Fruit fly (Drosophila melanogaster) whole organism, embryonic: ENCODE measurements around the gene Lrpprc2.

Experiments used
- CG10267 ChIP-seq: fragments of 200-800 bp; sonication (Bioruptor generic); optimal IDR thresholded peaks from 2 replicates; lab custom pipeline; 2018; ENCODE audit warnings: missing biosample characterization, mild to moderate bottlenecking, missing genetic modification characterization, moderate library complexity
- CG10462 ChIP-seq: fragments of 200-800 bp; sonication (Bioruptor generic); optimal IDR thresholded peaks from 2 replicates; lab custom pipeline; 2016; ENCODE audit warnings: missing biosample characterization, missing genetic modification characterization
- CG12942 ChIP-seq: fragments of 200-800 bp; sonication (Bioruptor generic); optimal IDR thresholded peaks from 3 replicates; lab custom pipeline; 2016; ENCODE audit warnings: missing biosample characterization, missing genetic modification characterization
- CG13123 ChIP-seq: fragments of 200-800 bp; sonication (Bioruptor generic); optimal IDR thresholded peaks from 2 replicates; lab custom pipeline; 2016; ENCODE audit warnings: missing biosample characterization, missing genetic modification characterization
- CG13287 ChIP-seq: fragments of 200-800 bp; sonication (Bioruptor generic); IDR thresholded peaks from 2 replicates; pipeline ENCODE4 v1.3.6; 2022; ENCODE audit warnings: missing biosample characterization, missing genetic modification characterization; ENCODE audit not compliant: partially characterized antibody
- CG14050 ChIP-seq: fragments of 200-800 bp; sonication (Bioruptor generic); IDR thresholded peaks from 3 replicates; pipeline ENCODE4 v1.3.6; 2022; ENCODE audit warnings: missing biosample characterization, missing genetic modification characterization
- CG15696 ChIP-seq: fragments of 200-800 bp; sonication (Bioruptor generic); optimal IDR thresholded peaks from 2 replicates; lab custom pipeline; 2019; ENCODE audit warnings: missing biosample characterization, mild to moderate bottlenecking, missing genetic modification characterization, moderate library complexity
- CG17568 ChIP-seq: fragments of 200-800 bp; sonication (Bioruptor generic); optimal IDR thresholded peaks from 2 replicates; lab custom pipeline; 2018; ENCODE audit warnings: missing biosample characterization, mild to moderate bottlenecking, missing genetic modification characterization, moderate library complexity
- CG17829 ChIP-seq: fragments of 200-800 bp; optimal IDR thresholded peaks from 2 replicates; lab custom pipeline; 2019; ENCODE audit warnings: missing biosample characterization, mild to moderate bottlenecking, missing genetic modification characterization, moderate library complexity
- CG18262 ChIP-seq: fragments of 200-800 bp; optimal IDR thresholded peaks from 3 replicates; lab custom pipeline; 2019; ENCODE audit warnings: missing biosample characterization, mild to moderate bottlenecking, missing genetic modification characterization, moderate library complexity
- CG2116 ChIP-seq: fragments of 200-800 bp; sonication (Bioruptor generic); optimal IDR thresholded peaks from 3 replicates; lab custom pipeline; 2018; ENCODE audit warnings: missing biosample characterization, mild to moderate bottlenecking, missing genetic modification characterization
- CG34224 ChIP-seq: fragments of 200-800 bp; sonication (Bioruptor generic); IDR thresholded peaks from 3 replicates; pipeline ENCODE4 v1.3.6; 2022; ENCODE audit warnings: missing biosample characterization, missing genetic modification characterization; ENCODE audit not compliant: partially characterized antibody
- CG42726 ChIP-seq: fragments of 200-800 bp; sonication (Bioruptor generic); IDR thresholded peaks from 2 replicates; pipeline ENCODE4 v1.3.6; 2022; ENCODE audit warnings: missing biosample characterization, missing genetic modification characterization; ENCODE audit not compliant: partially characterized antibody
- CG4360 ChIP-seq: fragments of 200-800 bp; sonication (Bioruptor generic); IDR thresholded peaks from 2 replicates; pipeline ENCODE4 v1.3.6; 2022; ENCODE audit warnings: missing biosample characterization, missing genetic modification characterization
- CG4404 ChIP-seq: fragments of 200-800 bp; sonication (Bioruptor generic); IDR thresholded peaks from 2 replicates; pipeline ENCODE4 v1.3.6; 2022; ENCODE audit warnings: missing biosample characterization, missing genetic modification characterization
- CG6683 ChIP-seq: fragments of 200-800 bp; sonication (Bioruptor generic); optimal IDR thresholded peaks from 2 replicates; lab custom pipeline; 2017; ENCODE audit warnings: missing biosample characterization, mild to moderate bottlenecking, missing genetic modification characterization, missing genetic modification reagents
- CG6854 ChIP-seq: fragments of 200-800 bp; sonication (Bioruptor generic); optimal IDR thresholded peaks from 3 replicates; lab custom pipeline; 2017; ENCODE audit warnings: missing biosample characterization, mild to moderate bottlenecking, missing genetic modification characterization
- CG7963 ChIP-seq: fragments of 200-800 bp; sonication (Bioruptor generic); IDR thresholded peaks from 3 replicates; pipeline ENCODE4 v1.3.6; 2022; ENCODE audit warnings: missing biosample characterization, missing genetic modification characterization; ENCODE audit not compliant: partially characterized antibody
- CG9876 ChIP-seq: fragments of 200-800 bp; sonication (Bioruptor generic); optimal IDR thresholded peaks from 2 replicates; lab custom pipeline; 2016; ENCODE audit warnings: missing biosample characterization, missing genetic modification characterization
- Doc3 ChIP-seq: fragments of 200-800 bp; sonication (Bioruptor generic); IDR thresholded peaks from 3 replicates; pipeline ENCODE4 v1.3.6; 2022; ENCODE audit warnings: missing biosample characterization, missing genetic modification characterization; ENCODE audit not compliant: partially characterized antibody
- Dref ChIP-seq: fragments of 200-800 bp; sonication (Bioruptor generic); IDR thresholded peaks from 2 replicates; pipeline ENCODE4 v1.3.6; 2022; ENCODE audit warnings: missing biosample characterization, missing genetic modification characterization
- E2f2 ChIP-seq: fragments of 200-800 bp; sonication (Bioruptor generic); IDR thresholded peaks from 2 replicates; pipeline ENCODE4 v1.3.6; 2022; ENCODE audit warnings: missing biosample characterization, missing genetic modification characterization
- Elba2 ChIP-seq: fragments of 200-800 bp; sonication (Bioruptor generic); optimal IDR thresholded peaks from 3 replicates; lab custom pipeline; 2016; ENCODE audit warnings: missing biosample characterization, missing genetic modification characterization
- HmgZ ChIP-seq: fragments of 200-800 bp; sonication (Bioruptor generic); optimal IDR thresholded peaks from 2 replicates; lab custom pipeline; 2018; ENCODE audit warnings: missing biosample characterization, mild to moderate bottlenecking, missing genetic modification characterization
- MBD-R2 ChIP-seq: fragments of 200-800 bp; sonication (Bioruptor generic); IDR thresholded peaks from 2 replicates; pipeline ENCODE4 v1.3.6; 2022; ENCODE audit warnings: missing biosample characterization, missing genetic modification characterization
- MTF-1 ChIP-seq: fragments of 200-800 bp; sonication (Bioruptor generic); optimal IDR thresholded peaks from 2 replicates; lab custom pipeline; 2018; ENCODE audit warnings: missing biosample characterization, mild to moderate bottlenecking, missing genetic modification characterization, borderline replicate concordance
- Meics ChIP-seq: fragments of 200-800 bp; sonication (Bioruptor generic); optimal IDR thresholded peaks from 2 replicates; lab custom pipeline; 2017; ENCODE audit warnings: missing biosample characterization, mild to moderate bottlenecking, missing genetic modification characterization
- Opbp ChIP-seq: fragments of 200-800 bp; sonication (Bioruptor generic); IDR thresholded peaks from 3 replicates; pipeline ENCODE4 v1.3.6; 2022; ENCODE audit warnings: missing biosample characterization, missing genetic modification characterization; ENCODE audit not compliant: partially characterized antibody
- Scr ChIP-seq: fragments of 200-800 bp; sonication (Bioruptor generic); IDR thresholded peaks from 2 replicates; pipeline ENCODE4 v1.3.6; 2022; ENCODE audit warnings: missing biosample characterization, missing genetic modification characterization; ENCODE audit not compliant: partially characterized antibody
- Usf ChIP-seq: fragments of 200-800 bp; sonication (Bioruptor generic); optimal IDR thresholded peaks from 2 replicates; lab custom pipeline; 2017; ENCODE audit warnings: missing genotype, missing biosample characterization, missing genetic modification characterization
- amos ChIP-seq: fragments of 200-800 bp; sonication (Bioruptor generic); IDR thresholded peaks from 2 replicates; pipeline ENCODE4 v1.3.6; 2022; ENCODE audit warnings: missing biosample characterization, missing genetic modification characterization; ENCODE audit not compliant: partially characterized antibody
- ara ChIP-seq: fragments of 200-800 bp; sonication (Bioruptor generic); IDR thresholded peaks from 2 replicates; pipeline ENCODE4 v1.3.6; 2022; ENCODE audit warnings: missing biosample characterization, missing genetic modification characterization
- az2 ChIP-seq: fragments of 200-800 bp; sonication (Bioruptor generic); optimal IDR thresholded peaks from 3 replicates; lab custom pipeline; 2016; ENCODE audit warnings: missing biosample characterization, missing genetic modification characterization
- br ChIP-seq: fragments of >200 bp; optimal IDR thresholded peaks from 2 replicates; lab custom pipeline; 2017
- cas ChIP-seq: fragments of 200-800 bp; sonication (Bioruptor generic); IDR thresholded peaks from 2 replicates; pipeline ENCODE4 v1.3.6; 2022; ENCODE audit warnings: missing biosample characterization, missing genetic modification characterization
- cg ChIP-seq: fragments of 200-800 bp; sonication (Bioruptor generic); optimal IDR thresholded peaks from 3 replicates; lab custom pipeline; 2019; ENCODE audit warnings: missing biosample characterization, mild to moderate bottlenecking, missing genetic modification characterization, moderate library complexity
- ems ChIP-seq: fragments of 200-800 bp; sonication (Bioruptor generic); optimal IDR thresholded peaks from 3 replicates; lab custom pipeline; 2016; ENCODE audit warnings: missing biosample characterization, missing genetic modification characterization
- gce ChIP-seq: fragments of 200-800 bp; sonication (Bioruptor generic); IDR thresholded peaks from 3 replicates; pipeline ENCODE4 v1.3.6; 2022; ENCODE audit warnings: missing biosample characterization, missing genetic modification characterization
- gfzf ChIP-seq: fragments of 200-800 bp; sonication (Bioruptor generic); optimal IDR thresholded peaks from 2 replicates; lab custom pipeline; 2016; ENCODE audit warnings: missing biosample characterization, mild to moderate bottlenecking, missing genetic modification characterization, moderate library complexity
- gro ChIP-seq: fragments of 200-800 bp; sonication (Bioruptor generic); optimal IDR thresholded peaks from 2 replicates; lab custom pipeline; 2016; ENCODE audit warnings: missing biosample characterization, missing genetic modification characterization
- gsb-n ChIP-seq: fragments of 200-800 bp; sonication (Bioruptor generic); optimal IDR thresholded peaks from 3 replicates; lab custom pipeline; 2018; ENCODE audit warnings: missing biosample characterization, mild to moderate bottlenecking, missing genetic modification characterization
- hbn ChIP-seq: fragments of 200-800 bp; sonication (Bioruptor generic); IDR thresholded peaks from 2 replicates; pipeline ENCODE4 v1.3.6; 2022; ENCODE audit warnings: missing biosample characterization, missing genetic modification characterization; ENCODE audit not compliant: partially characterized antibody
- kah ChIP-seq: fragments of 200-800 bp; sonication (Bioruptor generic); optimal IDR thresholded peaks from 2 replicates; lab custom pipeline; 2018; ENCODE audit warnings: missing biosample characterization, mild to moderate bottlenecking, missing genetic modification characterization
- knrl ChIP-seq: fragments of 200-800 bp; sonication (Bioruptor generic); IDR thresholded peaks from 3 replicates; pipeline ENCODE4 v1.3.6; 2022; ENCODE audit warnings: missing biosample characterization, missing genetic modification characterization; ENCODE audit not compliant: partially characterized antibody
- p53 ChIP-seq: fragments of 200-800 bp; sonication (Bioruptor generic); optimal IDR thresholded peaks from 2 replicates; lab custom pipeline; 2016; ENCODE audit warnings: missing biosample characterization, missing genetic modification characterization
- peb ChIP-seq: fragments of 200-800 bp; sonication (Bioruptor generic); IDR thresholded peaks from 2 replicates; pipeline ENCODE4 v1.3.6; 2022; ENCODE audit warnings: missing biosample characterization, missing genetic modification characterization
- pzg ChIP-seq: fragments of 200-800 bp; sonication (Bioruptor generic); optimal IDR thresholded peaks from 3 replicates; lab custom pipeline; 2018; ENCODE audit warnings: missing biosample characterization, mild to moderate bottlenecking, missing genetic modification characterization, moderate library complexity
- unc-4 ChIP-seq: fragments of 200-800 bp; sonication (Bioruptor generic); IDR thresholded peaks from 2 replicates; pipeline ENCODE4 v1.3.6; 2022; ENCODE audit warnings: missing biosample characterization, missing genetic modification characterization; ENCODE audit not compliant: partially characterized antibody
- zen ChIP-seq: fragments of 200-800 bp; sonication (Bioruptor generic); optimal IDR thresholded peaks from 3 replicates; lab custom pipeline; 2018; ENCODE audit warnings: missing biosample characterization, mild to moderate bottlenecking, missing genetic modification characterization, moderate library complexity
- zf30C ChIP-seq: fragments of 200-800 bp; sonication (Bioruptor generic); optimal IDR thresholded peaks from 3 replicates; lab custom pipeline; 2018; ENCODE audit warnings: missing biosample characterization, mild to moderate bottlenecking, missing genetic modification characterization

The Lrpprc2 gene

dm6 chrX:1464033-1464432 lies 3.6 kb upstream of the Lrpprc2 start, which contains the start of gene Ns3 (continued):
- TF ChIP-seq unc-4 (peak; percentile 86), CG4360 (GFP tag; lab: Robert Waterston, UW) (no peak), amos (GFP tag; lab: Robert Waterston, UW) (peak; percentile 88), HmgZ (tag; lab: Kevin White, UChicago) (peak; percentile 51), gce (GFP tag; lab: Robert Waterston, UW) (no peak), CG7963 (GFP tag; lab: Robert Waterston, UW) (peak; percentile 91), CG34224 (GFP tag; lab: Robert Waterston, UW) (peak; percentile 91), CG2116 (GFP tag; lab: Kevin White, UChicago) (peak; percentile 82), CG13123 (GFP tag; lab: Kevin White, UChicago) (no peak), CG42726 (GFP tag; lab: Robert Waterston, UW) (peak; percentile 71; the same call in 1 of the 2 replicates), az2 (GFP tag; lab: Kevin White, UChicago) (no peak), MBD-R2 (GFP tag; lab: Robert Waterston, UW) (peak; percentile 70), CG15696 (no peak), CG6683 (GFP tag; lab: Kevin White, UChicago) (no peak), Elba2 (GFP tag; lab: Kevin White, UChicago) (no peak), br (lab: Kevin White, UChicago) (no peak), kah (GFP tag; lab: Kevin White, UChicago) (no peak), E2f2 (peak; percentile 95), zf30C (GFP tag; lab: Kevin White, UChicago) (no peak), CG17829 (tag; lab: Kevin White, UChicago) (peak; percentile 18), cas (GFP tag; lab: Robert Waterston, UW) (no peak), CG6854 (GFP tag; lab: Kevin White, UChicago) (no peak), peb (GFP tag; lab: Robert Waterston, UW) (no peak), gfzf (GFP tag; lab: Kevin White, UChicago) (peak; percentile 40), Doc3 (peak; percentile 72), CG9876 (GFP tag; lab: Kevin White, UChicago) (no peak), CG14050 (GFP tag; lab: Robert Waterston, UW) (no peak), CG17568 (no peak), Dref (GFP tag; lab: Robert Waterston, UW) (peak; percentile 96), knrl (peak; percentile 71; the same call in 2 of the 3 replicates), CG12942 (GFP tag; lab: Kevin White, UChicago) (no peak), Usf (GFP tag; lab: Kevin White, UChicago) (no peak), CG18262 (no peak), ems (no peak), Opbp (GFP tag; lab: Robert Waterston, UW) (peak; percentile 86), CG10462 (GFP tag; lab: Kevin White, UChicago) (no peak), Meics (no peak), ara (GFP tag; lab: Robert Waterston, UW) (no peak), MTF-1 (GFP tag; lab: Kevin White, UChicago) (no peak), CG13287 (GFP tag; lab: Robert Waterston, UW) (peak; percentile 95), Scr (GFP tag; lab: Robert Waterston, UW) (peak; percentile 75), zen (no peak), gsb-n (tag; lab: Kevin White, UChicago) (no peak), hbn (peak; percentile 85), cg (GFP tag; lab: Kevin White, UChicago) (peak; percentile 1), pzg (GFP tag; lab: Kevin White, UChicago) (peak; percentile 87), gro (peak; percentile 10), p53 (GFP tag; lab: Kevin White, UChicago) (no peak), CG10267 (peak; percentile 48), CG4404 (GFP tag; lab: Robert Waterston, UW) (no peak)
